Fruit fly (Drosophila melanogaster) whole organism, embryonic: ENCODE data around the gene Ser12.
A peak's percentile ranks its signal among the peaks of the same experiment; 100 is the strongest.

Experiments used
- CG10543 ChIP-seq: fragments of 200-800 bp; sonication (Bioruptor generic); optimal IDR thresholded peaks from 3 replicates; lab custom pipeline; 2017; ENCODE audit warnings: missing biosample characterization, mild to moderate bottlenecking, missing genetic modification characterization, moderate library complexity
- CG11723 ChIP-seq: fragments of 200-800 bp; sonication (Bioruptor generic); optimal IDR thresholded peaks from 2 replicates; lab custom pipeline; 2017; ENCODE audit warnings: missing biosample characterization, mild to moderate bottlenecking, missing genetic modification characterization
- CG12104 ChIP-seq: fragments of 200-800 bp; sonication (Bioruptor generic); optimal IDR thresholded peaks from 3 replicates; lab custom pipeline; 2016; ENCODE audit warnings: missing biosample characterization, missing genetic modification characterization
- CG13775 ChIP-seq: fragments of 200-800 bp; sonication (Bioruptor generic); optimal IDR thresholded peaks from 3 replicates; lab custom pipeline; 2017; ENCODE audit warnings: missing biosample characterization, mild to moderate bottlenecking, missing genetic modification characterization
- CG15479 ChIP-seq: fragments of 200-800 bp; sonication (Bioruptor generic); optimal IDR thresholded peaks from 3 replicates; lab custom pipeline; 2019; ENCODE audit warnings: missing biosample characterization, mild to moderate bottlenecking, missing genetic modification characterization, moderate library complexity
- CG17328 ChIP-seq: fragments of 200-800 bp; sonication (Bioruptor generic); IDR thresholded peaks from 2 replicates; pipeline ENCODE4 v1.3.6; 2022; ENCODE audit warnings: missing biosample characterization, missing genetic modification characterization
- CG17361 ChIP-seq: fragments of 200-800 bp; sonication (Bioruptor generic); IDR thresholded peaks from 3 replicates; pipeline ENCODE4 v1.3.6; 2022; ENCODE audit warnings: missing biosample characterization, missing genetic modification characterization
- CG18476 ChIP-seq: fragments of 200-800 bp; sonication (Bioruptor generic); optimal IDR thresholded peaks from 2 replicates; lab custom pipeline; 2016; ENCODE audit warnings: missing biosample characterization, mild to moderate bottlenecking, missing genetic modification characterization
- CG2889 ChIP-seq: fragments of 200-800 bp; sonication (Bioruptor generic); IDR thresholded peaks from 3 replicates; pipeline ENCODE4 v1.3.6; 2022; ENCODE audit warnings: missing biosample characterization, missing genetic modification characterization
- CG31365 ChIP-seq: fragments of 200-800 bp; sonication (Bioruptor generic); optimal IDR thresholded peaks from 2 replicates; lab custom pipeline; 2018; ENCODE audit warnings: missing biosample characterization, mild to moderate bottlenecking, missing genetic modification characterization
- CG32772 ChIP-seq: fragments of 200-800 bp; sonication (Bioruptor generic); IDR thresholded peaks from 2 replicates; pipeline ENCODE4 v1.3.6; 2022; ENCODE audit warnings: missing biosample characterization, missing genetic modification characterization
- CG33213 ChIP-seq: fragments of 200-800 bp; sonication (Bioruptor generic); optimal IDR thresholded peaks from 3 replicates; lab custom pipeline; 2016; ENCODE audit warnings: missing biosample characterization, missing genetic modification characterization
- CG33557 ChIP-seq: fragments of 200-800 bp; sonication (Bioruptor generic); optimal IDR thresholded peaks from 2 replicates; lab custom pipeline; 2019; ENCODE audit warnings: missing biosample characterization, mild to moderate bottlenecking, missing genetic modification characterization, moderate library complexity
- CG4854 ChIP-seq: fragments of 200-800 bp; sonication (Bioruptor generic); optimal IDR thresholded peaks from 2 replicates; lab custom pipeline; 2016; ENCODE audit warnings: missing biosample characterization, missing genetic modification characterization, inconsistent platforms
- CG5180 ChIP-seq: fragments of 200-800 bp; sonication (Bioruptor generic); optimal IDR thresholded peaks from 3 replicates; lab custom pipeline; 2017; ENCODE audit warnings: missing biosample characterization, missing genetic modification characterization, mild to moderate bottlenecking, moderate library complexity, missing genetic modification reagents
- CG5245 ChIP-seq: fragments of 200-800 bp; sonication (Bioruptor generic); optimal IDR thresholded peaks from 3 replicates; lab custom pipeline; 2016; ENCODE audit warnings: missing biosample characterization, missing genetic modification characterization
- CG7357 ChIP-seq: fragments of 200-800 bp; sonication (Bioruptor generic); IDR thresholded peaks from 3 replicates; pipeline ENCODE4 v1.3.6; 2022; ENCODE audit warnings: missing biosample characterization, missing genetic modification characterization
- CG9876 ChIP-seq: fragments of 200-800 bp; sonication (Bioruptor generic); optimal IDR thresholded peaks from 2 replicates; lab custom pipeline; 2016; ENCODE audit warnings: missing biosample characterization, missing genetic modification characterization
- Camta ChIP-seq: fragments of 200-800 bp; sonication (Bioruptor generic); optimal IDR thresholded peaks from 2 replicates; lab custom pipeline; 2016; ENCODE audit warnings: missing biosample characterization, missing genetic modification characterization
- Chrac-16 ChIP-seq: fragments of 200-800 bp; sonication (Bioruptor generic); optimal IDR thresholded peaks from 3 replicates; lab custom pipeline; 2016; ENCODE audit warnings: missing biosample characterization, missing genetic modification characterization
- CkIIα-i1 ChIP-seq: fragments of 200-800 bp; sonication (Bioruptor generic); IDR thresholded peaks from 2 replicates; pipeline ENCODE4 v1.3.6; 2022; ENCODE audit warnings: missing biosample characterization, missing genetic modification characterization
- Dek ChIP-seq: fragments of 200-800 bp; sonication (Bioruptor generic); optimal IDR thresholded peaks from 3 replicates; lab custom pipeline; 2019; ENCODE audit warnings: missing biosample characterization, mild to moderate bottlenecking, missing genetic modification characterization, moderate library complexity
- Dip2 ChIP-seq: fragments of 200-800 bp; sonication (Bioruptor generic); IDR thresholded peaks from 2 replicates; pipeline ENCODE4 v1.3.6; 2022; ENCODE audit warnings: missing biosample characterization, missing genetic modification characterization
- Doc3 ChIP-seq: fragments of 200-800 bp; sonication (Bioruptor generic); IDR thresholded peaks from 3 replicates; pipeline ENCODE4 v1.3.6; 2022; ENCODE audit warnings: missing biosample characterization, missing genetic modification characterization; ENCODE audit not compliant: partially characterized antibody
- Fer3 ChIP-seq: fragments of 200-800 bp; sonication (Bioruptor generic); optimal IDR thresholded peaks from 2 replicates; lab custom pipeline; 2018; ENCODE audit warnings: missing biosample characterization, mild to moderate bottlenecking, missing genetic modification characterization, moderate library complexity
- Oli ChIP-seq: fragments of 200-800 bp; sonication (Bioruptor generic); optimal IDR thresholded peaks from 2 replicates; lab custom pipeline; 2018; ENCODE audit warnings: missing biosample characterization, mild to moderate bottlenecking, missing genetic modification characterization, moderate library complexity
- Poxn ChIP-seq: fragments of 200-800 bp; sonication (Bioruptor generic); IDR thresholded peaks from 2 replicates; pipeline ENCODE4 v1.3.6; 2022; ENCODE audit warnings: missing biosample characterization, missing genetic modification characterization
- Sin3A ChIP-seq: fragments of >200 bp; optimal IDR thresholded peaks from 2 replicates; lab custom pipeline; 2018
- TFAM ChIP-seq: fragments of 200-800 bp; sonication (Bioruptor generic); optimal IDR thresholded peaks from 2 replicates; lab custom pipeline; 2017; ENCODE audit warnings: missing biosample characterization, missing genetic modification characterization, inconsistent platforms
- cad ChIP-seq: fragments of >200 bp; optimal IDR thresholded peaks from 2 replicates; lab custom pipeline; 2017; ENCODE audit warnings: missing biosample characterization, missing genetic modification characterization
- chm ChIP-seq: fragments of 200-800 bp; sonication (Bioruptor generic); IDR thresholded peaks from 2 replicates; pipeline ENCODE4 v1.3.6; 2022; ENCODE audit warnings: missing biosample characterization, missing genetic modification characterization
- corto ChIP-seq: fragments of 200-800 bp; sonication (Bioruptor generic); optimal IDR thresholded peaks from 2 replicates; lab custom pipeline; 2016; ENCODE audit warnings: missing biosample characterization, mild to moderate bottlenecking, missing genetic modification characterization, moderate library complexity
- cwo ChIP-seq: fragments of 200-800 bp; sonication (Bioruptor generic); optimal IDR thresholded peaks from 3 replicates; lab custom pipeline; 2017; ENCODE audit warnings: missing biosample characterization, missing genetic modification characterization, mild to moderate bottlenecking, moderate library complexity, missing genetic modification reagents
- dmrt11E ChIP-seq: fragments of 200-800 bp; sonication (Bioruptor generic); optimal IDR thresholded peaks from 3 replicates; lab custom pipeline; 2018; ENCODE audit warnings: missing biosample characterization, mild to moderate bottlenecking, missing genetic modification characterization, moderate library complexity
- fd96Cb ChIP-seq: fragments of 200-800 bp; sonication (Bioruptor generic); optimal IDR thresholded peaks from 2 replicates; lab custom pipeline; 2018; ENCODE audit warnings: missing biosample characterization, mild to moderate bottlenecking, missing genetic modification characterization, moderate library complexity
- grn ChIP-seq: fragments of 200-800 bp; sonication (Bioruptor generic); optimal IDR thresholded peaks from 3 replicates; lab custom pipeline; 2017; ENCODE audit warnings: missing biosample characterization, missing genetic modification characterization
- gsb ChIP-seq: fragments of 200-800 bp; sonication (Bioruptor generic); IDR thresholded peaks from 2 replicates; pipeline ENCODE4 v1.3.6; 2022; ENCODE audit warnings: missing biosample characterization, missing genetic modification characterization
- jumu ChIP-seq: fragments of 200-800 bp; sonication (Bioruptor generic); optimal IDR thresholded peaks from 3 replicates; lab custom pipeline; 2016; ENCODE audit warnings: missing biosample characterization, missing genetic modification characterization
- kay ChIP-seq: fragments of 200-800 bp; sonication (Bioruptor generic); optimal IDR thresholded peaks from 2 replicates; lab custom pipeline; 2016; ENCODE audit warnings: missing biosample characterization, missing genetic modification characterization
- lbe ChIP-seq: fragments of 200-800 bp; sonication (Bioruptor generic); optimal IDR thresholded peaks from 2 replicates; lab custom pipeline; 2016; ENCODE audit warnings: missing biosample characterization, mild to moderate bottlenecking, missing genetic modification characterization
- lov ChIP-seq, 2 experiments: fragments of 200-800 bp in 1 of 2; fragments of >200 bp in 1 of 2; sonication (Bioruptor generic) in 1 of 2; IDR thresholded peaks in 1 of 2; optimal IDR thresholded peaks in 1 of 2; 2 replicates in 1 of 2; 3 replicates in 1 of 2; pipeline versions ENCODE4 v1.3.6 to Lab custom; 2017 to 2022; ENCODE audit warnings: missing biosample characterization in 1 of 2, missing genetic modification characterization in 1 of 2
- mam ChIP-seq: fragments of 200-800 bp; sonication (Bioruptor generic); optimal IDR thresholded peaks from 3 replicates; lab custom pipeline; 2016; ENCODE audit warnings: missing biosample characterization, missing genetic modification characterization
- pzg ChIP-seq: fragments of 200-800 bp; sonication (Bioruptor generic); optimal IDR thresholded peaks from 3 replicates; lab custom pipeline; 2018; ENCODE audit warnings: missing biosample characterization, mild to moderate bottlenecking, missing genetic modification characterization, moderate library complexity
- rib ChIP-seq: fragments of 200-800 bp; sonication (Bioruptor generic); IDR thresholded peaks from 2 replicates; pipeline ENCODE4 v1.3.6; 2022; ENCODE audit warnings: missing biosample characterization, missing genetic modification characterization
- sima ChIP-seq: fragments of 200-800 bp; sonication (Bioruptor generic); optimal IDR thresholded peaks from 2 replicates; lab custom pipeline; 2016; ENCODE audit warnings: missing biosample characterization, missing genetic modification characterization
- slp2 ChIP-seq: fragments of 200-800 bp; sonication (Bioruptor generic); optimal IDR thresholded peaks from 2 replicates; lab custom pipeline; 2016; ENCODE audit warnings: missing biosample characterization, missing genetic modification characterization
- sob ChIP-seq: fragments of 200-800 bp; sonication (Bioruptor generic); IDR thresholded peaks from 2 replicates; pipeline ENCODE4 v1.3.6; 2022; ENCODE audit warnings: missing biosample characterization, missing genetic modification characterization
- stwl ChIP-seq: fragments of 200-800 bp; sonication (Bioruptor generic); optimal IDR thresholded peaks from 3 replicates; lab custom pipeline; 2018; ENCODE audit warnings: missing biosample characterization, mild to moderate bottlenecking, missing genetic modification characterization, moderate library complexity
- tll ChIP-seq, 2 experiments: fragments of 200-800 bp in 1 of 2; fragments of >200 bp in 1 of 2; sonication (Bioruptor generic) in 1 of 2; optimal IDR thresholded peaks; 2 replicates each; lab custom pipeline; 2017 to 2019; ENCODE audit warnings: missing biosample characterization in 2 of 2, missing genetic modification characterization in 2 of 2, mild to moderate bottlenecking in 1 of 2, moderate library complexity in 1 of 2
- tna ChIP-seq: fragments of 200-800 bp; sonication (Bioruptor generic); IDR thresholded peaks from 2 replicates; pipeline ENCODE4 v1.3.6; 2022; ENCODE audit warnings: missing biosample characterization, missing genetic modification characterization; ENCODE audit not compliant: partially characterized antibody
- unpg ChIP-seq: fragments of 200-800 bp; sonication (Bioruptor generic); optimal IDR thresholded peaks from 3 replicates; lab custom pipeline; 2018; ENCODE audit warnings: missing biosample characterization, mild to moderate bottlenecking, missing genetic modification characterization, moderate library complexity
- z ChIP-seq: fragments of 200-800 bp; sonication (Bioruptor generic); IDR thresholded peaks from 3 replicates; pipeline ENCODE4 v1.3.6; 2022; ENCODE audit warnings: missing biosample characterization, missing genetic modification characterization

Ser12 gene

DNA sequence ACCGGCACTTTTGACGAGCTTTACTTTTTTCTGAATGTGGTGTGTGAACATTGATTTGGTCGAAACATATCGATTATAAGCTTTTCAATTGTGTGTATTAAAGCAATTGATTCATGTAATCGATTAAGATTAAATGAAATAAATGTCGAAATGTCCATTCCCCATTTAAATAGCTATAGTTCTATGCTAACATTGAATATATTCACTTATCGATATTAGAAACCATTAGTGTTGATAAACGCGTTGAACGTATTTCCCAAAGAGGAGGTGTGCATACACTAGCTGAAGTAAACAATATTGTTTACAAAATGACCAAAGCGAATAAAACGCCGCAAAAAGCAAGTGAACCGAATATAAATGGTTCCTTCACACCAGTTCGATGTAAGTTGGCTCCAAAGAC, 37.1 kb downstream of the Ser12 start, which contains the start of the genes Uch and CG34174 (continued):
- no peak for TF ChIP-seq CG2889
- no peak for TF ChIP-seq cwo (GFP tag; lab: Kevin White, UChicago)
- TF ChIP-seq rib (GFP tag; lab: Robert Waterston, UW): no peak
- TF ChIP-seq sob (GFP tag; lab: Robert Waterston, UW): no peak
- no peak for TF ChIP-seq CG4854
- no peak for TF ChIP-seq slp2
- TF ChIP-seq corto (GFP tag; lab: Kevin White, UChicago): no peak
- TF ChIP-seq Chrac-16 (GFP tag; lab: Kevin White, UChicago): peak; percentile 5
- TF ChIP-seq CG32772 (GFP tag; lab: Robert Waterston, UW): no peak
- no peak for TF ChIP-seq Poxn (GFP tag; lab: Robert Waterston, UW)
- TF ChIP-seq cad (GFP tag; lab: Kevin White, UChicago): no peak
- no peak for TF ChIP-seq CG31365 (tag; lab: Kevin White, UChicago)
- TF ChIP-seq CG12104 (GFP tag; lab: Kevin White, UChicago): no peak
- no peak for TF ChIP-seq CG18476 (GFP tag; lab: Kevin White, UChicago)
- no peak for TF ChIP-seq CG5180 (GFP tag; lab: Kevin White, UChicago)
- peak; percentile 32 for TF ChIP-seq CG33557
- TF ChIP-seq grn: no peak
- TF ChIP-seq lbe (GFP tag; lab: Kevin White, UChicago): peak; percentile 43
- no peak for TF ChIP-seq CG33213 (GFP tag; lab: Kevin White, UChicago)
- TF ChIP-seq z (GFP tag; lab: Robert Waterston, UW): no peak
- no peak for TF ChIP-seq CG15479 (GFP tag; lab: Kevin White, UChicago)
- TF ChIP-seq Camta (GFP tag; lab: Kevin White, UChicago): no peak
- no peak for TF ChIP-seq CkIIα-i1 (GFP tag; lab: Robert Waterston, UW)
- TF ChIP-seq Dek (tag; lab: Kevin White, UChicago): no peak
- TF ChIP-seq tll (GFP tag; optimal IDR thresholded peaks at IDR 0.05; lab: Kevin White, UChicago): no peak
- TF ChIP-seq Oli (tag; lab: Kevin White, UChicago): no peak
- no peak for TF ChIP-seq CG13775 (GFP tag; lab: Kevin White, UChicago)
- no peak for TF ChIP-seq lov (optimal IDR thresholded peaks at IDR 0.05; lab: Kevin White, UChicago)
- TF ChIP-seq lov (GFP tag; IDR thresholded peaks at IDR 0.05; lab: Robert Waterston, UW): no peak
- TF ChIP-seq sima (GFP tag; lab: Kevin White, UChicago): no peak
- TF ChIP-seq Fer3 (tag; lab: Kevin White, UChicago): no peak
- TF ChIP-seq CG11723: no peak
- TF ChIP-seq kay (GFP tag; lab: Kevin White, UChicago): no peak
- peak; percentile 72 for TF ChIP-seq Doc3 (GFP tag; lab: Robert Waterston, UW)
- peak; percentile 98 for TF ChIP-seq stwl (tag; lab: Kevin White, UChicago)
- TF ChIP-seq tna: no peak
- no peak for TF ChIP-seq CG10543
- no peak for TF ChIP-seq fd96Cb (tag; lab: Kevin White, UChicago)
- no peak for TF ChIP-seq gsb
- peak; percentile 0 for TF ChIP-seq mam
- TF ChIP-seq pzg (GFP tag; lab: Kevin White, UChicago): peak; percentile 78
- TF ChIP-seq jumu (GFP tag; lab: Kevin White, UChicago): no peak
- peak; percentile 43 for TF ChIP-seq Sin3A (lab: Kevin White, UChicago)
- TF ChIP-seq CG17361 (GFP tag; lab: Robert Waterston, UW): peak; percentile 46; the same call in 1 of the 3 replicates
- no peak for TF ChIP-seq chm (GFP tag; lab: Robert Waterston, UW)
- TF ChIP-seq CG9876: no peak
- TF ChIP-seq Dip2 (GFP tag; lab: Robert Waterston, UW): no peak
- TF ChIP-seq TFAM (GFP tag; lab: Kevin White, UChicago): no peak
- no peak for TF ChIP-seq CG5245 (GFP tag; lab: Kevin White, UChicago)
- no peak for TF ChIP-seq unpg
- no peak for TF ChIP-seq CG17328 (GFP tag; lab: Robert Waterston, UW)
- TF ChIP-seq dmrt11E (tag; lab: Kevin White, UChicago): no peak
- TF ChIP-seq CG7357 (GFP tag; lab: Robert Waterston, UW): no peak
